Worm (Caenorhabditis elegans) whole organism, mixed stage, embryonic: Measurements from ENCODE around the gene math-14.

Experiments
- lsy-2 ChIP-seq: fragments of 150-350 bp; optimal IDR thresholded peaks from 2 replicates; lab custom pipeline; 2014; ENCODE audit warnings: missing biosample characterization, missing genetic modification characterization
- pha-4 ChIP-seq: fragments of 150-350 bp; optimal IDR thresholded peaks from 2 replicates; lab custom pipeline; 2018; ENCODE audit warnings: missing biosample characterization, missing genetic modification reagents, missing genetic modification characterization
- unc-62 ChIP-seq: fragments of 150-350 bp; optimal IDR thresholded peaks from 2 replicates; lab custom pipeline; 2014; ENCODE audit warnings: missing biosample characterization, missing genetic modification reagents, missing genetic modification characterization

DNA sequence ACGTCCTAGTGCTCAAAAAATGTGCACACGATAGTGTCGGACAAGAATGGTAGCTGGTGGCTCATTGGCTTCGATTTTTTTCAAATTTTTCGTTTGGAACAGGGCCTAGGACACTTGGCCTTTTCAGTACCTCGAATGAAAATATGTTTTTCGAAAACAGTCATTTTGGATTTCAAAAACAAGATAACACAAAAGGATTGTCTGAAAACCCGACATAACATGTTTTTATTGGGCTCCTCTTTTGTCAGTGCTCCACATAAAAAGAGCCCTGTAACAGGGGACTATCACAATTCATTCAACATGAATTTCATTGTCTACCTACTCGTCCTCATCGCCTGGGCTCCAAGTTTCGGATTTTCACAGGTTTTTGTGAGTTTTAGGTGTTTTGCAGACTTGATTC, 4.9 kb upstream of the math-14 start, which contains the start of gene C16C4.17:
- TF ChIP-seq pha-4 (no peak), unc-62 (GFP tag; lab: Kevin White, UChicago) (no peak), lsy-2 (tag; lab: Kevin White, UChicago) (no peak)
